Fruit fly (Drosophila melanogaster) S2 (cell line): Measurements from ENCODE around the gene CG15728.

Experiments
- CG8478 ChIP-seq: fragments of >200 bp; optimal IDR thresholded peaks from 2 replicates; lab custom pipeline; 2018
- CTCF ChIP-seq, 2 experiments: fragments of >200 bp; optimal IDR thresholded peaks; 2 replicates each; lab custom pipeline; 2018

DNA sequence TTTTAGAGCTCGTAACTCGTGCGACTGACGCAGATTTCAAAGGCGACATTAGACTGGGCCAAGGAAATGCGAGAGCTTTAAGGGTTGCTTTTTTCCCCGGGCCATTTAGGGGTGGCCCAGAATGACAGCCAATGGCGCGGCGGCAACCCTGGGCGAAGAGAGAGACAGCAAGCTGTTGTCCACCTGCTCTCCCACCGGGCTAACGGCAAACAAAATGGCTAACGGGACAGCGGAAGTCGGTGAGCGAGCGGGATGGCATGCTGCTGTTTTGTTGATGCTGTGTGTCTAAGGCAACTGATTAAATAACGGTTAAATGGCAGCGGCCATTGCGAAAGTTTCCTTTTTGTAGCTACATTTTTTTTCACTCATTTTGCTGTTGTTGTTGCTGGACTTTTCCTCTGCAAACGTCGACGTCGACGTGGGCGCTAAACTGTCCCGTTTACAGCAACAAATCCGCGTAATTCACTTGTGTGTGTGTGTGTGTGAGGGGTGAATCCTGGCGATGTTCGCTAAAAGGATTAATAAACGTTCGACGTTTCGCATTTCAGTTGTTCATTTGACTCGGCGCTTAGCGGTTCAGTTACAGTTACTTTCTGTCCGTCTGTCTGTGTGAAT, 8.2 kb upstream of the CG15728 start, which contains the start of gene CG11085:
- TF ChIP-seq CTCF (optimal IDR thresholded peaks at IDR 0.05; lab: Kevin White, UChicago) (no peak), CG8478 (no peak)
